Worm (Caenorhabditis elegans): Measurements from ENCODE around the gene unc-32.

DNA sequence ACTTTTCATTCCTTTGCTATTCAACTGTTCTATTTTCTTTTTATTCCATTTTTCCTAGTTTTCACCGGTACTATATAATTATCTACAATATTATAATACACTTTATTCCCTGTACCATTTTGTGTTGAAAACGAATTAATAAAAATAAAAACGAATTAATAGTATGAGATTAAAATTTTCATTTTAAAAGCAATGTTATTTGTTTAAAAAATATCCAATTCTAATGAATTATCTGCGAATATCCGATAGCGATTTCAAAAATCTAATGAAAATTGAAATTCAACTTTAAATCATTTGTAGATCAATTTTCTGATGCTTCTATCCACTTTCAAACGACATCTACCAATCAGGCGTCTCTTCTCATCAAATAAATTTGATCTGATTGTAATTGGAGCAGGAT, 8.1 kb downstream of the unc-32 start, which contains the start of gene trxr-2:
- no peak for TF ChIP-seq fos-1 (tag; optimal IDR thresholded peaks at IDR 0.05)
- no peak for TF ChIP-seq mdl-1 (tag; optimal IDR thresholded peaks at IDR 0.05)
- TF ChIP-seq jun-1 (tag; optimal IDR thresholded peaks at IDR 0.05), result no peak
- TF ChIP-seq ceh-82 (tag; optimal IDR thresholded peaks at IDR 0.05), result no peak
- no peak for TF ChIP-seq skn-1 (tag; optimal IDR thresholded peaks at IDR 0.05)
- TF ChIP-seq nhr-77 (tag; optimal IDR thresholded peaks at IDR 0.05), result no peak
- no peak for TF ChIP-seq nhr-12 (tag; optimal IDR thresholded peaks at IDR 0.05)
